Fruit fly (Drosophila melanogaster) whole organism, prepupa: Measurements from ENCODE around the gene Hpf1.

ENCODE experiments used
- Blimp-1 ChIP-seq: fragments of 200-800 bp; sonication (Bioruptor generic); optimal IDR thresholded peaks from 3 replicates; lab custom pipeline; 2017; ENCODE audit warnings: missing biosample characterization, missing genetic modification characterization, mild to moderate bottlenecking, moderate library complexity, missing genetic modification reagents
- CG10669 ChIP-seq: fragments of 200-800 bp; sonication (Bioruptor generic); optimal IDR thresholded peaks from 3 replicates; lab custom pipeline; 2018; ENCODE audit warnings: missing biosample characterization, mild to moderate bottlenecking, missing genetic modification characterization, moderate library complexity
- CG11762 ChIP-seq: fragments of 200-800 bp; sonication (Bioruptor generic); optimal IDR thresholded peaks from 3 replicates; lab custom pipeline; 2016; ENCODE audit warnings: missing biosample characterization, missing genetic modification characterization; ENCODE audit not compliant: insufficient read depth
- CG3032 ChIP-seq: fragments of 200-800 bp; optimal IDR thresholded peaks from 2 replicates; lab custom pipeline; 2019; ENCODE audit warnings: missing biosample characterization, mild to moderate bottlenecking, missing genetic modification characterization, moderate library complexity
- CG31627 ChIP-seq: fragments of 200-800 bp; sonication (Bioruptor generic); optimal IDR thresholded peaks from 3 replicates; lab custom pipeline; 2016; ENCODE audit warnings: missing biosample characterization, missing genetic modification characterization
- CG32006 ChIP-seq: fragments of 200-800 bp; sonication (Bioruptor generic); optimal IDR thresholded peaks from 3 replicates; lab custom pipeline; 2017; ENCODE audit warnings: missing biosample characterization, mild to moderate bottlenecking, missing genetic modification characterization
- CG3919 ChIP-seq: fragments of 200-800 bp; sonication (Bioruptor generic); optimal IDR thresholded peaks from 3 replicates; lab custom pipeline; 2016; ENCODE audit warnings: missing biosample characterization, missing genetic modification characterization
- CG4318 ChIP-seq: fragments of 200-800 bp; sonication (Bioruptor generic); optimal IDR thresholded peaks from 3 replicates; lab custom pipeline; 2017; ENCODE audit warnings: missing biosample characterization, mild to moderate bottlenecking, missing genetic modification characterization
- CG6163 ChIP-seq: fragments of 200-800 bp; sonication (Bioruptor generic); IDR thresholded peaks from 3 replicates; pipeline ENCODE4 v1.3.6; 2022; ENCODE audit warnings: missing biosample characterization, missing genetic modification characterization
- CG6792 ChIP-seq: fragments of 200-800 bp; sonication (Bioruptor generic); optimal IDR thresholded peaks from 3 replicates; lab custom pipeline; 2016; ENCODE audit warnings: missing biosample characterization, missing genetic modification characterization
- CG6808 ChIP-seq: fragments of 200-800 bp; sonication (Bioruptor generic); optimal IDR thresholded peaks from 3 replicates; lab custom pipeline; 2017; ENCODE audit warnings: missing biosample characterization, missing genetic modification characterization, mild to moderate bottlenecking, moderate library complexity, missing genetic modification reagents
- CG6854 ChIP-seq: fragments of 200-800 bp; sonication (Bioruptor generic); optimal IDR thresholded peaks from 2 replicates; lab custom pipeline; 2017; ENCODE audit warnings: missing biosample characterization, mild to moderate bottlenecking, missing genetic modification characterization
- CG8119 ChIP-seq: fragments of 200-800 bp; sonication (Bioruptor generic); IDR thresholded peaks from 3 replicates; pipeline ENCODE4 v1.3.6; 2022; ENCODE audit warnings: missing biosample characterization, missing genetic modification characterization
- CG8632 ChIP-seq: fragments of 200-800 bp; sonication (Bioruptor generic); optimal IDR thresholded peaks from 3 replicates; lab custom pipeline; 2016; ENCODE audit warnings: missing biosample characterization, missing genetic modification characterization
- CG9139 ChIP-seq: fragments of 200-800 bp; sonication (Bioruptor generic); optimal IDR thresholded peaks from 3 replicates; lab custom pipeline; 2017; ENCODE audit warnings: missing biosample characterization, mild to moderate bottlenecking, missing genetic modification characterization
- Eip75B ChIP-seq: fragments of 200-800 bp; sonication (Bioruptor generic); optimal IDR thresholded peaks from 3 replicates; lab custom pipeline; 2016; ENCODE audit warnings: missing biosample characterization, missing genetic modification characterization
- Eip78C ChIP-seq: fragments of 200-800 bp; sonication (Bioruptor generic); peaks from one replicate; lab custom pipeline; 2016; ENCODE audit warnings: missing biosample characterization, missing genetic modification characterization
- Eip93F ChIP-seq: fragments of 200-800 bp; sonication (Bioruptor generic); optimal IDR thresholded peaks from 2 replicates; lab custom pipeline; 2016; ENCODE audit warnings: missing biosample characterization, mild to moderate bottlenecking, missing genetic modification characterization
- Ets21C ChIP-seq: fragments of 200-800 bp; sonication (Bioruptor generic); optimal IDR thresholded peaks from 3 replicates; lab custom pipeline; 2016; ENCODE audit warnings: missing biosample characterization, missing genetic modification characterization
- Ets96B ChIP-seq: fragments of 200-800 bp; optimal IDR thresholded peaks from 2 replicates; lab custom pipeline; 2019; ENCODE audit warnings: missing biosample characterization, mild to moderate bottlenecking, missing genetic modification characterization, moderate library complexity
- Gug ChIP-seq: fragments of 200-800 bp; sonication (Bioruptor generic); IDR thresholded peaks from 2 replicates; pipeline ENCODE4 v1.3.6; 2022; ENCODE audit warnings: missing biosample characterization, missing genetic modification characterization
- Hr38 ChIP-seq: sonication (Bioruptor generic); optimal IDR thresholded peaks from 2 replicates; lab custom pipeline; 2016; ENCODE audit warnings: missing biosample characterization, missing genetic modification characterization
- Hr39 ChIP-seq: fragments of 200-800 bp; sonication (Bioruptor generic); optimal IDR thresholded peaks from 2 replicates; lab custom pipeline; 2016; ENCODE audit warnings: missing biosample characterization, missing genetic modification characterization
- Lpt ChIP-seq: fragments of 200-800 bp; sonication (Bioruptor generic); optimal IDR thresholded peaks from 3 replicates; lab custom pipeline; 2016; ENCODE audit warnings: missing biosample characterization, missing genetic modification characterization
- Met ChIP-seq: fragments of 200-800 bp; sonication (Bioruptor generic); optimal IDR thresholded peaks from 3 replicates; lab custom pipeline; 2016; ENCODE audit warnings: missing biosample characterization, missing genetic modification characterization
- OdsH ChIP-seq: fragments of 200-800 bp; sonication (Bioruptor generic); optimal IDR thresholded peaks from 3 replicates; lab custom pipeline; 2016; ENCODE audit warnings: missing biosample characterization, missing genetic modification characterization
- Smox ChIP-seq: fragments of 200-800 bp; sonication (Bioruptor generic); optimal IDR thresholded peaks from 3 replicates; lab custom pipeline; 2016; ENCODE audit warnings: missing biosample characterization, missing genetic modification characterization
- Sox14 ChIP-seq: fragments of 200-800 bp; sonication (Bioruptor generic); optimal IDR thresholded peaks from 3 replicates; lab custom pipeline; 2016; ENCODE audit warnings: missing biosample characterization, missing genetic modification characterization
- achi ChIP-seq: fragments of 200-800 bp; sonication (Bioruptor generic); optimal IDR thresholded peaks from 3 replicates; lab custom pipeline; 2016; ENCODE audit warnings: missing biosample characterization, missing genetic modification characterization
- acj6 ChIP-seq: fragments of 200-800 bp; sonication (Bioruptor generic); optimal IDR thresholded peaks from 3 replicates; lab custom pipeline; 2016; ENCODE audit warnings: missing biosample characterization, missing genetic modification characterization
- cyc ChIP-seq: fragments of 200-800 bp; sonication (Bioruptor generic); optimal IDR thresholded peaks from 3 replicates; lab custom pipeline; 2016; ENCODE audit warnings: missing biosample characterization, missing genetic modification characterization
- dac ChIP-seq: fragments of 200-800 bp; sonication (Bioruptor generic); optimal IDR thresholded peaks from 2 replicates; lab custom pipeline; 2017; ENCODE audit warnings: missing biosample characterization, mild to moderate bottlenecking, missing genetic modification characterization
- dsx ChIP-seq: fragments of 200-800 bp; optimal IDR thresholded peaks from 3 replicates; lab custom pipeline; 2019; ENCODE audit warnings: missing biosample characterization, mild to moderate bottlenecking, missing genetic modification characterization, moderate library complexity; ENCODE audit not compliant: poor library complexity, severe bottlenecking
- esn ChIP-seq: fragments of 200-800 bp; sonication (Bioruptor generic); optimal IDR thresholded peaks from 2 replicates; lab custom pipeline; 2016; ENCODE audit warnings: missing biosample characterization, mild to moderate bottlenecking, missing genetic modification characterization, moderate library complexity
- fd59A ChIP-seq: fragments of 200-800 bp; sonication (Bioruptor generic); optimal IDR thresholded peaks from 2 replicates; lab custom pipeline; 2017; ENCODE audit warnings: missing biosample characterization, mild to moderate bottlenecking, missing genetic modification characterization, missing genetic modification reagents
- fkh ChIP-seq: fragments of 200-800 bp; sonication (Bioruptor generic); optimal IDR thresholded peaks from 3 replicates; lab custom pipeline; 2017; ENCODE audit warnings: missing biosample characterization, mild to moderate bottlenecking, missing genetic modification characterization, moderate library complexity
- net ChIP-seq: fragments of 200-800 bp; sonication (Bioruptor generic); optimal IDR thresholded peaks from 3 replicates; lab custom pipeline; 2016; ENCODE audit warnings: missing biosample characterization, missing genetic modification characterization
- pdm3 ChIP-seq: fragments of 200-800 bp; sonication (Bioruptor generic); optimal IDR thresholded peaks from 3 replicates; lab custom pipeline; 2016; ENCODE audit warnings: missing biosample characterization, missing genetic modification characterization
- salr ChIP-seq, 2 experiments: fragments of 200-800 bp; sonication (Bioruptor generic); optimal IDR thresholded peaks; 3 replicates each; lab custom pipeline; 2016 to 2018; ENCODE audit warnings: missing biosample characterization in 2 of 2, missing genetic modification characterization in 2 of 2, mild to moderate bottlenecking in 1 of 2
- spab ChIP-seq: fragments of 200-800 bp; sonication (Bioruptor generic); optimal IDR thresholded peaks from 2 replicates; lab custom pipeline; 2017; ENCODE audit warnings: missing biosample characterization, mild to moderate bottlenecking, missing genetic modification characterization, missing genetic modification reagents
- ss ChIP-seq, 2 experiments: fragments of 200-800 bp; sonication (Bioruptor generic); optimal IDR thresholded peaks; 2 replicates in 1 of 2; 3 replicates in 1 of 2; lab custom pipeline; 2017 to 2018; ENCODE audit warnings: mild to moderate bottlenecking in 2 of 2, missing biosample characterization in 2 of 2, missing genetic modification characterization in 2 of 2, moderate library complexity in 1 of 2
- svp ChIP-seq: fragments of 200-800 bp; sonication (Bioruptor generic); peaks from one replicate; lab custom pipeline; 2016; ENCODE audit warnings: missing biosample characterization, missing genetic modification characterization
- vri ChIP-seq: fragments of 200-800 bp; sonication (Bioruptor generic); optimal IDR thresholded peaks from 3 replicates; lab custom pipeline; 2016; ENCODE audit warnings: missing biosample characterization, mild to moderate bottlenecking, missing genetic modification characterization

Hpf1 gene

dm6 chr3R:5833948-5834504 is 42.3 kb downstream of the Hpf1 start (continued):
- peak; percentile 69 for TF ChIP-seq Blimp-1
- peak; percentile 87 for TF ChIP-seq CG8632 (GFP tag; lab: Kevin White, UChicago)
- TF ChIP-seq OdsH (GFP tag; lab: Kevin White, UChicago) = peak; percentile 95
- peak; percentile 74 for TF ChIP-seq CG3032 (tag; lab: Kevin White, UChicago)
- TF ChIP-seq salr (GFP tag; optimal IDR thresholded peaks at IDR 0.05; lab: Kevin White, UChicago) = peak; percentile 69 to 85
- peak; percentile 90 for TF ChIP-seq CG4318 (GFP tag; lab: Kevin White, UChicago)
- TF ChIP-seq CG6163 (GFP tag; lab: Robert Waterston, UW) = peak; percentile 97
- TF ChIP-seq Met = peak; percentile 92
- TF ChIP-seq dac (GFP tag; lab: Kevin White, UChicago) = peak; percentile 86
- peak; percentile 91 for TF ChIP-seq Smox (GFP tag; lab: Kevin White, UChicago)
- peak; percentile 67 for TF ChIP-seq dsx (GFP tag; lab: Kevin White, UChicago)
- peak; percentile 79 for TF ChIP-seq CG10669 (GFP tag; lab: Kevin White, UChicago)
- peak; percentile 91 for TF ChIP-seq achi (GFP tag; lab: Kevin White, UChicago)
- TF ChIP-seq fkh (GFP tag; lab: Kevin White, UChicago) = no peak
- TF ChIP-seq, all 60 proteins: peak for 58

dm6 chr3R:5836536-5836935 is 44.9 kb downstream of the Hpf1 start:
- TF ChIP-seq CG31627 (GFP tag; lab: Kevin White, UChicago) = no peak
- no peak for TF ChIP-seq Smox (GFP tag; lab: Kevin White, UChicago)
- TF ChIP-seq Lpt = no peak
- no peak for TF ChIP-seq Eip75B (GFP tag; lab: Kevin White, UChicago)
- no peak for TF ChIP-seq CG3919 (GFP tag; lab: Kevin White, UChicago)
- TF ChIP-seq ss (GFP tag; optimal IDR thresholded peaks at IDR 0.05; lab: Kevin White, UChicago) = no peak
- TF ChIP-seq CG10669 (GFP tag; lab: Kevin White, UChicago) = no peak
- no peak for TF ChIP-seq Eip78C (GFP tag; lab: Kevin White, UChicago)
- no peak for TF ChIP-seq Eip93F
- TF ChIP-seq dsx (GFP tag; lab: Kevin White, UChicago) = no peak
- no peak for TF ChIP-seq Hr38
- TF ChIP-seq CG6792 = no peak
- no peak for TF ChIP-seq CG11762 (GFP tag; lab: Kevin White, UChicago)
- no peak for TF ChIP-seq svp (GFP tag; lab: Kevin White, UChicago)
- TF ChIP-seq acj6 (GFP tag; lab: Kevin White, UChicago) = no peak
- no peak for TF ChIP-seq achi (GFP tag; lab: Kevin White, UChicago)

dm6 chr3R:5838683-5839365 is 47.1 kb downstream of the Hpf1 start:
- no peak for TF ChIP-seq Ets21C (GFP tag; lab: Kevin White, UChicago)
- peak; percentile 83 for TF ChIP-seq Eip78C (GFP tag; lab: Kevin White, UChicago)
- no peak for TF ChIP-seq CG6808 (GFP tag; lab: Kevin White, UChicago)
- TF ChIP-seq Sox14 (GFP tag; lab: Kevin White, UChicago) = no peak
- peak; percentile 14 for TF ChIP-seq esn (GFP tag; lab: Kevin White, UChicago)
- no peak for TF ChIP-seq Hr39
- TF ChIP-seq vri (GFP tag; lab: Kevin White, UChicago) = no peak
- no peak for TF ChIP-seq CG31627 (GFP tag; lab: Kevin White, UChicago)
- TF ChIP-seq cyc = no peak
- TF ChIP-seq CG3032 (tag; lab: Kevin White, UChicago) = peak; percentile 19
- TF ChIP-seq ss (GFP tag; optimal IDR thresholded peaks at IDR 0.05; lab: Kevin White, UChicago) = no peak
- 0 out of 2 replicates have a peak, but pooled peaks have one; percentile 13 for TF ChIP-seq Gug (GFP tag; lab: Robert Waterston, UW)
- TF ChIP-seq CG9139 (GFP tag; lab: Kevin White, UChicago) = no peak
- TF ChIP-seq pdm3 = peak; percentile 11
- TF ChIP-seq CG6854 (GFP tag; lab: Kevin White, UChicago) = no peak
- peak; percentile 18 for TF ChIP-seq Eip75B (GFP tag; lab: Kevin White, UChicago)
- peak; percentile 51 for TF ChIP-seq OdsH (GFP tag; lab: Kevin White, UChicago)
- TF ChIP-seq net = peak; percentile 46
- TF ChIP-seq CG32006 (GFP tag; lab: Kevin White, UChicago) = no peak
- TF ChIP-seq fd59A (GFP tag; lab: Kevin White, UChicago) = peak; percentile 11
- TF ChIP-seq Ets96B (tag; lab: Kevin White, UChicago) = no peak
- TF ChIP-seq CG10669 (GFP tag; lab: Kevin White, UChicago) = peak; percentile 52
- peak; percentile 35 for TF ChIP-seq spab (GFP tag; lab: Kevin White, UChicago)
- peak; percentile 31 for TF ChIP-seq acj6 (GFP tag; lab: Kevin White, UChicago)
- TF ChIP-seq dac (GFP tag; lab: Kevin White, UChicago) = no peak
- TF ChIP-seq dsx (GFP tag; lab: Kevin White, UChicago) = no peak
- TF ChIP-seq Met = no peak
- TF ChIP-seq CG8119 = no peak
- peak; percentile 21 for TF ChIP-seq CG4318 (GFP tag; lab: Kevin White, UChicago)
- no peak for TF ChIP-seq Blimp-1
- peak in 1 of 2 experiments; percentile 54 for TF ChIP-seq salr (GFP tag; optimal IDR thresholded peaks at IDR 0.05; lab: Kevin White, UChicago)
